Fruit fly (Drosophila melanogaster): ENCODE results near the gene Ppt1.

DNA sequence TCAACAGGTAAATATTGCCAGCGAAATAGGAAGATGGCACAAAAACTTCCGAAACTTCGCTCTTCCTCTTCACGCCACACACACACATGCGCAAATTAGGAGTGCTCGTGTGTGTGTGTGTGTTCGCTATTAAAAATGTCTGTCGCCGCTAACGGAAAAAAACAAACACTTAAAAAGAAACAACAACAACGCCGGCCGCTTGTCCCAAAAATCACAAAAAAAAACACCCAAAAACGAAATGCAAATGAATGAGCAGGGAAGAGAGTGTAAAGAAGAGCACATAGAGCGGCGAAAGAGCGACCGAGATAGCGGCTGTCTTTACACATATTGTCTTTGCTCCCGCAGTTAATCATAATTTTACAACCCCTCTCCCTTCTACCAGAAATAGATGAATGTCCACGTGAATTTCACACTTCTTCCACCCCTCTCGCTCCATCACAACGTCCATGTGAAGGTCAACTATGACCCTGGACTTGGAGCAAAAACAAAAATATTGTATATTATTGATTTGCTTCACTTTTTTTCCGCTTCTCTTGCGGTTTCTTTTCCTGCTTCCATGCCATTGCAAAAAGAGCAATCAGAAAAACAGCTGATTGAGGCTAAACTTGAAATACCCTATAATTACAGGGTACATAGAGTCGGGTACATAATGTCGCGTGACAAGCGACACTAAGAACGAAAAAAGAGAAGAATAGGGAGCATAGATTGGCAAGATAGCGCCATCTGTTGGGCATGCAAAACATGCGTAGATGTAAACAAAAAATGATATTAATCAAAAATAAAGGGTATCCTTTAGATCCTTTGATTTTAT lies 8.0 kb downstream of the Ppt1 start:
- TF ChIP-seq h (optimal IDR thresholded peaks at IDR 0.05) (no peak), psq (optimal IDR thresholded peaks at IDR 0.05) (no peak), Sin3A (optimal IDR thresholded peaks at IDR 0.05) (no peak), Myc (optimal IDR thresholded peaks at IDR 0.05) (no peak), ttk (optimal IDR thresholded peaks at IDR 0.05) (no peak), insv (optimal IDR thresholded peaks at IDR 0.05) (no peak)

Data from Kc167 (cell line).